Worm (Caenorhabditis elegans) whole organism, L2 larva: ENCODE data around the gene rskd-1.

Experiments
- C34F6.9 ChIP-seq: fragments of 150-350 bp; optimal IDR thresholded peaks from 2 replicates; lab custom pipeline; 2014; ENCODE audit warnings: missing biosample characterization, missing genetic modification characterization
- F13H6.1 ChIP-seq: sonication (generic microtip); optimal IDR thresholded peaks from 2 replicates; lab custom pipeline; 2016; ENCODE audit warnings: missing genetic modification characterization, missing compliant biosample characterization
- R02D3.7 ChIP-seq: fragments of 150-350 bp; optimal IDR thresholded peaks from 2 replicates; lab custom pipeline; 2014; ENCODE audit warnings: missing biosample characterization, missing genetic modification characterization
- Y55F3AM.14 ChIP-seq: fragments of 200-800 bp; sonication (Bioruptor generic); optimal IDR thresholded peaks from 2 replicates; lab custom pipeline; 2018; ENCODE audit warnings: mild to moderate bottlenecking, missing genetic modification characterization, missing compliant biosample characterization
- ZK546.5 ChIP-seq: sonication (generic microtip); optimal IDR thresholded peaks from 2 replicates; lab custom pipeline; 2017; ENCODE audit warnings: missing biosample characterization, missing genetic modification characterization
- blmp-1 ChIP-seq: sonication (generic microtip); optimal IDR thresholded peaks from 2 replicates; lab custom pipeline; 2017; ENCODE audit warnings: missing genetic modification characterization, mild to moderate bottlenecking, missing compliant biosample characterization, antibody characterized with exemption, moderate library complexity; ENCODE audit not compliant: insufficient read depth
- ceh-16 ChIP-seq: fragments of 150-350 bp; optimal IDR thresholded peaks from 2 replicates; lab custom pipeline; 2014; ENCODE audit warnings: missing biosample characterization, missing genetic modification characterization
- ceh-82 ChIP-seq: fragments of 150-350 bp; optimal IDR thresholded peaks from 2 replicates; lab custom pipeline; 2014; ENCODE audit warnings: missing biosample characterization, missing genetic modification characterization
- crh-2 ChIP-seq: sonication (generic microtip); optimal IDR thresholded peaks from 2 replicates; lab custom pipeline; 2017; ENCODE audit warnings: missing biosample characterization, missing genetic modification characterization
- dmd-4 ChIP-seq: sonication (generic microtip); optimal IDR thresholded peaks from 2 replicates; lab custom pipeline; 2017; ENCODE audit warnings: missing biosample characterization, missing genetic modification characterization
- egl-27 ChIP-seq: sonication (generic microtip); optimal IDR thresholded peaks from 3 replicates; lab custom pipeline; 2017; ENCODE audit warnings: missing biosample characterization, missing genetic modification reagents, missing genetic modification characterization
- elt-1 ChIP-seq: fragments of 150-350 bp; optimal IDR thresholded peaks from 2 replicates; lab custom pipeline; 2014; ENCODE audit warnings: missing biosample characterization, missing genetic modification characterization
- elt-3 ChIP-seq: sonication (generic microtip); optimal IDR thresholded peaks from 2 replicates; lab custom pipeline; 2017; ENCODE audit warnings: missing biosample characterization, missing genetic modification characterization
- fos-1 ChIP-seq: fragments of 150-350 bp; optimal IDR thresholded peaks from 2 replicates; lab custom pipeline; 2014; ENCODE audit warnings: missing biosample characterization, missing genetic modification characterization
- gmeb-1 ChIP-seq: fragments of 150-350 bp; optimal IDR thresholded peaks from 2 replicates; lab custom pipeline; 2014; ENCODE audit warnings: missing biosample characterization, missing genetic modification characterization
- lin-11 ChIP-seq: fragments of 150-350 bp; sonication (generic microtip); optimal IDR thresholded peaks from 2 replicates; lab custom pipeline; 2014; ENCODE audit warnings: missing biosample characterization, missing genetic modification characterization, inconsistent platforms, mixed read lengths
- lin-13 ChIP-seq: fragments of 150-350 bp; optimal IDR thresholded peaks from 2 replicates; lab custom pipeline; 2014; ENCODE audit warnings: missing biosample characterization, missing genetic modification reagents, missing genetic modification characterization
- lin-39 ChIP-seq: fragments of 150-350 bp; optimal IDR thresholded peaks from 2 replicates; lab custom pipeline; 2014; ENCODE audit warnings: missing biosample characterization, missing genetic modification reagents, missing genetic modification characterization
- lsy-2 ChIP-seq, 2 experiments: fragments of 150-350 bp in 1 of 2; sonication (generic microtip) in 1 of 2; optimal IDR thresholded peaks; 2 replicates each; lab custom pipeline; 2014 to 2017; ENCODE audit warnings: missing biosample characterization in 2 of 2, missing genetic modification characterization in 2 of 2
- mab-5 ChIP-seq: fragments of 150-350 bp; optimal IDR thresholded peaks from 2 replicates; lab custom pipeline; 2014; ENCODE audit warnings: missing biosample characterization, missing genetic modification characterization
- mbf-1 ChIP-seq: sonication (generic microtip); optimal IDR thresholded peaks from 2 replicates; lab custom pipeline; 2017; ENCODE audit warnings: missing biosample characterization, missing genetic modification characterization
- nhr-10 ChIP-seq: sonication (generic microtip); optimal IDR thresholded peaks from 2 replicates; lab custom pipeline; 2017; ENCODE audit warnings: missing biosample characterization, missing genetic modification characterization
- nhr-11 ChIP-seq: fragments of 150-350 bp; optimal IDR thresholded peaks from 2 replicates; lab custom pipeline; 2014; ENCODE audit warnings: missing biosample characterization, missing genetic modification characterization
- nhr-12 ChIP-seq: fragments of 150-350 bp; optimal IDR thresholded peaks from 2 replicates; lab custom pipeline; 2014; ENCODE audit warnings: missing biosample characterization, missing genetic modification characterization
- nhr-129 ChIP-seq: fragments of 150-350 bp; optimal IDR thresholded peaks from 2 replicates; lab custom pipeline; 2014; ENCODE audit warnings: missing biosample characterization, missing genetic modification characterization
- nhr-21 ChIP-seq: fragments of 150-350 bp; optimal IDR thresholded peaks from 2 replicates; lab custom pipeline; 2014; ENCODE audit warnings: missing biosample characterization, missing genetic modification characterization
- nhr-23 ChIP-seq: fragments of 150-350 bp; optimal IDR thresholded peaks from 2 replicates; lab custom pipeline; 2014; ENCODE audit warnings: missing biosample characterization, missing genetic modification reagents, missing genetic modification characterization
- nhr-237 ChIP-seq: fragments of 150-350 bp; optimal IDR thresholded peaks from 2 replicates; lab custom pipeline; 2014; ENCODE audit warnings: missing biosample characterization, missing genetic modification characterization
- nhr-6 ChIP-seq: fragments of 150-350 bp; optimal IDR thresholded peaks from 2 replicates; lab custom pipeline; 2014; ENCODE audit warnings: missing biosample characterization, missing genetic modification characterization
- peb-1 ChIP-seq: fragments of 150-350 bp; optimal IDR thresholded peaks from 2 replicates; lab custom pipeline; 2014; ENCODE audit warnings: missing biosample characterization, missing genetic modification characterization
- sem-4 ChIP-seq: fragments of 150-350 bp; optimal IDR thresholded peaks from 2 replicates; lab custom pipeline; 2014; ENCODE audit warnings: missing biosample characterization, missing genetic modification reagents, missing genetic modification characterization
- skn-1 ChIP-seq: sonication (generic microtip); optimal IDR thresholded peaks from 2 replicates; lab custom pipeline; 2017; ENCODE audit warnings: missing biosample characterization, missing genetic modification characterization
- sma-3 ChIP-seq: sonication (generic microtip); optimal IDR thresholded peaks from 2 replicates; lab custom pipeline; 2016; ENCODE audit warnings: missing genetic modification reagents, missing genetic modification characterization, missing compliant biosample characterization
- sma-9 ChIP-seq, 2 experiments: fragments of 150-350 bp in 1 of 2; sonication (generic microtip) in 1 of 2; optimal IDR thresholded peaks; 2 replicates each; lab custom pipeline; 2014 to 2016; ENCODE audit warnings: missing genetic modification characterization in 2 of 2, mild to moderate bottlenecking in 1 of 2, missing biosample characterization in 1 of 2, missing compliant biosample characterization in 1 of 2, missing genetic modification reagents in 1 of 2, moderate library complexity in 1 of 2
- snpc-4 ChIP-seq: fragments of 150-350 bp; optimal IDR thresholded peaks from 2 replicates; lab custom pipeline; 2014; ENCODE audit warnings: missing biosample characterization, missing genetic modification characterization
- unc-39 ChIP-seq: fragments of 150-350 bp; optimal IDR thresholded peaks from 2 replicates; lab custom pipeline; 2014; ENCODE audit warnings: missing biosample characterization, missing genetic modification characterization
- unc-55 ChIP-seq: fragments of 150-350 bp; sonication (generic microtip); optimal IDR thresholded peaks from 3 replicates; lab custom pipeline; 2014; ENCODE audit warnings: missing biosample characterization, missing genetic modification reagents, missing genetic modification characterization
- unc-62 ChIP-seq: fragments of 150-350 bp; optimal IDR thresholded peaks from 2 replicates; lab custom pipeline; 2014; ENCODE audit warnings: missing biosample characterization, missing genetic modification reagents, missing genetic modification characterization
- ztf-1 ChIP-seq: fragments of 200-800 bp; sonication (Bioruptor generic); conservative IDR thresholded peaks from 2 replicates; pipeline ENCODE4 v1.3.6; 2022; ENCODE audit warnings: missing genetic modification characterization, missing compliant biosample characterization
- ztf-11 ChIP-seq: sonication (generic microtip); optimal IDR thresholded peaks from 2 replicates; lab custom pipeline; 2017; ENCODE audit warnings: missing biosample characterization, missing genetic modification characterization

The rskd-1 gene

DNA sequence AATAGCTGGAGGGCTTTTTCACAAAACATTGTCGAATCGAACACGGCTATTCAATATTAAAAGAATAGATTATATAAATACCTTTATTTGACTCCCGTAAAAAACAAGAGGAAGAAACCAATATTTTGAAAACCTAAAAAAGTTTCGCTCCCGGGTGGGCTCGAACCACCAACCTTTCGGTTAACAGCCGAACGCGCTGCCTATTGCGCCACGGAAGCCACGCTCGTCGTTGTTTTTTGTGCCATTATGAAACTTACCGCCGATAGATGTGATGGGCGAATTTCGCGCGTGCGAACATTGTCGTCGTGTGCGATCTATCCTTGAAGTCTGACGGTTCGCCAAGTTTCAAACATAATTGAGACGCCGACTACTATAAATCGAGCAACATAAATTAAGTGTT lies 43.4 kb upstream of the rskd-1 start:
- TF ChIP-seq lsy-2 (tag; optimal IDR thresholded peaks at IDR 0.05; lab: Kevin White, UChicago) = peak in 1 of 2 experiments; percentile 30
- peak; percentile 41 for TF ChIP-seq unc-55 (GFP tag; lab: Kevin White, UChicago)
- TF ChIP-seq lin-11 (tag; lab: Kevin White, UChicago) = no peak
- TF ChIP-seq sma-9 (GFP tag; optimal IDR thresholded peaks at IDR 0.05; lab: Kevin White, UChicago) = peak; percentile 43
- no peak for TF ChIP-seq sma-9 (tag; optimal IDR thresholded peaks at IDR 0.05; lab: Kevin White, UChicago)
- no peak for TF ChIP-seq sem-4 (tag; lab: Kevin White, UChicago)
- TF ChIP-seq F13H6.1 (tag; lab: Kevin White, UChicago) = peak; percentile 15
- peak; percentile 21 for TF ChIP-seq crh-2 (tag; lab: Kevin White, UChicago)
- peak; percentile 42 for TF ChIP-seq nhr-129 (tag; lab: Kevin White, UChicago)
- no peak for TF ChIP-seq dmd-4 (tag; lab: Kevin White, UChicago)
- TF ChIP-seq, all 48 proteins: peak for 6

DNA sequence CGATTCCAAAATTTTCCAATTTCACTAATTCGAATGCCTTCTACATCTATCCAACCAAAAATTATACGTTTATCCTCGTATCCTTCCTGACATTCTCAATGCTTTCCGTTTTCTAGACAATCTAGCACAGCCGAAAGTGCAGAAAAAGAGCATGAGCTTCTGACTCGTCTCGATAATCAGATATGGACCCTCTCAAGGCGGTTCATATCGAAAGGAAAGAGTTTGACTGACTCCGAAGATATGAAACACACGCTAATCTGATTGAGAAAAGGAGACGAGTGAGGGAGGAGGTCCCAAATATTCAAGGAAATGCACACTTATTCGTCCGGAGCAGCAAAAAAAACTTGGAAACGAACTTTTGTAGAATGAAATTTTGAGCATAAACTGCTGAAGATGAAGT lies 40.8 kb upstream of the rskd-1 start:
- TF ChIP-seq crh-2 (tag; lab: Kevin White, UChicago) = no peak
- no peak for TF ChIP-seq ceh-82 (tag; lab: Kevin White, UChicago)
- TF ChIP-seq snpc-4 (tag; lab: Kevin White, UChicago) = no peak
- no peak for TF ChIP-seq unc-39 (tag; lab: Kevin White, UChicago)
- no peak for TF ChIP-seq egl-27
- no peak for TF ChIP-seq nhr-11 (tag; lab: Kevin White, UChicago)
- no peak for TF ChIP-seq nhr-6
- no peak for TF ChIP-seq lin-39 (tag; lab: Kevin White, UChicago)
- TF ChIP-seq gmeb-1 = no peak
- no peak for TF ChIP-seq ZK546.5 (tag; lab: Kevin White, UChicago)
- no peak for TF ChIP-seq nhr-237 (tag; lab: Kevin White, UChicago)
- no peak for TF ChIP-seq elt-1 (tag; lab: Kevin White, UChicago)
- no peak for TF ChIP-seq peb-1 (tag; lab: Kevin White, UChicago)
- TF ChIP-seq blmp-1 (tag; lab: Kevin White, UChicago) = no peak
- no peak for TF ChIP-seq sma-3 (GFP tag; lab: Kevin White, UChicago)
- TF ChIP-seq lin-11 (tag; lab: Kevin White, UChicago) = no peak
- TF ChIP-seq skn-1 = no peak
- TF ChIP-seq ztf-11 (tag; lab: Kevin White, UChicago) = no peak

DNA sequence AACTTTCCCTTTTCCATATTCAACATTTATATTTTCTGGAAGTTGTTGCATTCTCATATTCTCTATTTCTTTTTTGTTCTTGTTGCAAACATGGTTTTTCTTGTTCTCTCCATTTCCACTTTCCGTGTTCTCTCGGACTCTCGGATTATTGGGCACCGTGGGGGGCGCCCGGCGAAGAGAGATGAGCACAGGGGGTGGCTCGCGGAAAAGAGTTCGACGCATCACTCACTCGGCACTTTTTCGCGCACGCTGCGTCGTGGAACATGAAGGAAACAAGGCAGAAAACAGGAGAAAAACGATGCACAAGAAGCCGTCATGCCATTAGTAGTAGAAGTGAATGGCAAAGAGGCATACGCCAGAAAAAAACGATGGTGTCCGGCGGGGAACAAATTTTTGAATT lies 38.2 kb upstream of the rskd-1 start:
- peak; percentile 6 for TF ChIP-seq unc-55 (GFP tag; lab: Kevin White, UChicago)
- peak; percentile 9 for TF ChIP-seq mab-5 (tag; lab: Kevin White, UChicago)
- TF ChIP-seq lsy-2 (tag; optimal IDR thresholded peaks at IDR 0.05; lab: Kevin White, UChicago) = no peak
- TF ChIP-seq C34F6.9 (tag; lab: Kevin White, UChicago) = peak; percentile 15
- no peak for TF ChIP-seq blmp-1 (tag; lab: Kevin White, UChicago)

DNA sequence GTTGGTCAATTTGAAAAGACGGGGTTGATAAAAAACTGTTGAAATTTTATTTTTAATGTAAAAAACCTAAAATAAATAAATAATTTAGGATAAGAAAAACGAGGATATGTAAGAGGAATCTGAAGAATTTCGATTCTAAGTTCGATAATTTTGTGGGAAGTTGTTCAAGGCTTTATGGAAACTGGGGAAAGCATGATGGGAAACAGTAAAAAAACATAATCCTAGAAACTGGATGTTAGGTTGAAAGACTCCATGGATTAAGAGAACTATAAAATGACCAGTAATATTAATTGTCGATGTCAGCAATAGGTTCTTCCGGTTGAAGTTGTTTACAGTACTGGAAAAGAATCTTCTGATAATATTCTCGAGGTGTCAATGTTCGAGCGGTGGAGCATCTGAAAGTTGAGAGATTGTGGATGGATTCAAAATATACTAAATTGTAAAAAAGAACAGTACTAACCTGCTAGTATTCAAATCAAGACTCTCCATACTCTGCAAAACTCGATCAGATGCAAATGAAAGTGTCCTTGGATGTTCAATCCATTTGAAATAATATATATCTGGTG lies 31.9 kb upstream of the rskd-1 start:
- TF ChIP-seq sma-9 (GFP tag; optimal IDR thresholded peaks at IDR 0.05; lab: Kevin White, UChicago) (peak; percentile 26), sma-9 (tag; optimal IDR thresholded peaks at IDR 0.05; lab: Kevin White, UChicago) (no peak), nhr-23 (tag; lab: Kevin White, UChicago) (no peak), lsy-2 (tag; optimal IDR thresholded peaks at IDR 0.05; lab: Kevin White, UChicago) (peak in 1 of 2 experiments; percentile 18), ztf-1 (GFP tag; lab: Robert Waterston, UW) (no peak), nhr-21 (tag; lab: Kevin White, UChicago) (peak; percentile 15)

DNA sequence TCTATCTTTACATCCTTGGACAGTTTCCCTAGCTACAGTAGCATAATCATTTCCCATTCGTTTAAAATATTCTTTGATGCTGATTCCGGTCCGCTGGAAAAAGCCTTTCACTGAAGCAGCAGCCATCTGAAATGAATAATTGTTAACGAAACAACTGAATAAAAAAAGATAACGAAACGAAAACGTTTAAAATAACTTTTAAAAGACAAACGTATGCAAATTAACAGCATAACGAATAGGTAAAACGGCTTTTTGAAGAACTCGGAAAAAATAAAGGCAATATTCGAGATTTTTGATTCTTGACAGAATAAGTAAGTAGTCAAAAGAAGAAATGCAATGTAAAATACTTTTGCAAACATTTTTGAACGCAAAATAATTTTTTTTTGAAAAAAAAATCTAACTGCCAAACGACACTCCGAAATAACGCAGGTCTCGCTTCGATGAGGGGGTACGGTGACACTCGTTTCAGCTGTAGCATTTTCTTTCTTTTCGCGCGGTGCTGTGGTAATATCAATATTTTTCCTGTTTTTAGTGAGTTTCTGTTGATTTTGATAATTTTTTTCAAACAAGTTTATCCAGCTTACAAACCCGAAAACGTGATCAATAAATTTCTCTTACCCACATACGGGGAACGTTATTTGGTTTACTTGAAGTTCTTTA lies 29.6 kb upstream of the rskd-1 start, which contains the start of the genes R04F11.5 and R04F11.2:
R04F11.5 (minus strand) TSS at position 126 of the 660 bp plus-strand sequence.
R04F11.2 (plus strand) TSS at position 488 of the 660 bp plus-strand sequence.
- TF ChIP-seq unc-62 (GFP tag; lab: Kevin White, UChicago) = no peak
- TF ChIP-seq nhr-12 (tag; lab: Kevin White, UChicago) = no peak
- TF ChIP-seq nhr-11 (tag; lab: Kevin White, UChicago) = no peak
- TF ChIP-seq elt-1 (tag; lab: Kevin White, UChicago) = no peak
- no peak for TF ChIP-seq Y55F3AM.14 (GFP tag; lab: Kevin White, UChicago)
- peak; percentile 81 for TF ChIP-seq lin-13 (GFP tag; lab: Kevin White, UChicago)
- peak; percentile 16 for TF ChIP-seq ceh-16
- TF ChIP-seq sma-9 (GFP tag; optimal IDR thresholded peaks at IDR 0.05; lab: Kevin White, UChicago) = peak; percentile 75
- TF ChIP-seq sma-9 (tag; optimal IDR thresholded peaks at IDR 0.05; lab: Kevin White, UChicago) = no peak
- no peak for TF ChIP-seq skn-1
- peak; percentile 27 for TF ChIP-seq snpc-4 (tag; lab: Kevin White, UChicago)
- TF ChIP-seq lin-11 (tag; lab: Kevin White, UChicago) = peak; percentile 58
- peak; percentile 83 for TF ChIP-seq nhr-129 (tag; lab: Kevin White, UChicago)
- no peak for TF ChIP-seq nhr-10 (tag; lab: Kevin White, UChicago)
- TF ChIP-seq R02D3.7 (tag; lab: Kevin White, UChicago) = no peak
- TF ChIP-seq mab-5 (tag; lab: Kevin White, UChicago) = peak; percentile 55
- peak; percentile 68 for TF ChIP-seq sem-4 (tag; lab: Kevin White, UChicago)
- TF ChIP-seq nhr-21 (tag; lab: Kevin White, UChicago) = peak; percentile 72
- peak; percentile 72 for TF ChIP-seq fos-1 (tag; lab: Kevin White, UChicago)
- no peak for TF ChIP-seq egl-27
- TF ChIP-seq elt-3 = no peak
- TF ChIP-seq mbf-1 (tag; lab: Kevin White, UChicago) = no peak
- peak; percentile 83 for TF ChIP-seq gmeb-1
- no peak for TF ChIP-seq ztf-1 (GFP tag; lab: Robert Waterston, UW)
- no peak for TF ChIP-seq peb-1 (tag; lab: Kevin White, UChicago)
- peak; percentile 95 to 99 for TF ChIP-seq lsy-2 (tag; optimal IDR thresholded peaks at IDR 0.05; lab: Kevin White, UChicago)
